Worm (Caenorhabditis elegans) whole organism, L4 larva: ENCODE measurements around the gene rmd-2.

Experiments used
- T20F7.1 ChIP-seq: fragments of 200-800 bp; sonication (Bioruptor generic); optimal IDR thresholded peaks from 2 replicates; lab custom pipeline; 2018; ENCODE audit warnings: mild to moderate bottlenecking, missing genetic modification characterization, missing compliant biosample characterization
- T26A8.4 ChIP-seq: fragments of 200-800 bp; sonication (Bioruptor generic); IDR thresholded peaks from 2 replicates; pipeline ENCODE4 v1.3.6; 2022; ENCODE audit warnings: missing genetic modification characterization, missing compliant biosample characterization
- ZK546.5 ChIP-seq, 2 experiments: sonication (generic microtip); optimal IDR thresholded peaks; 2 replicates each; lab custom pipeline; 2017; ENCODE audit warnings: missing biosample characterization in 2 of 2, missing genetic modification characterization in 2 of 2
- aha-1 ChIP-seq: fragments of 150-350 bp; peaks from one replicate; lab custom pipeline; 2014; ENCODE audit warnings: missing biosample characterization, missing genetic modification characterization
- arid-1 ChIP-seq: fragments of 200-800 bp; sonication (Bioruptor generic); conservative IDR thresholded peaks from 2 replicates; pipeline ENCODE4 v1.3.6; 2022; ENCODE audit warnings: missing genetic modification reagents, missing genetic modification characterization, missing compliant biosample characterization
- daf-12 ChIP-seq: fragments of 150-350 bp; optimal IDR thresholded peaks from 2 replicates; lab custom pipeline; 2014; ENCODE audit warnings: missing biosample characterization, missing genetic modification reagents, missing genetic modification characterization
- daf-16 ChIP-seq, 3 experiments: sonication (generic microtip); optimal IDR thresholded peaks; 2 replicates each; lab custom pipeline; 2016 to 2017; ENCODE audit warnings: missing genetic modification characterization in 3 of 3, missing genetic modification reagents in 3 of 3, mild to moderate bottlenecking in 2 of 3, missing compliant biosample characterization in 2 of 3, missing biosample characterization in 1 of 3, moderate library complexity in 1 of 3
- daf-19 ChIP-seq: fragments of 200-800 bp; sonication (Bioruptor generic); conservative IDR thresholded peaks from 2 replicates; pipeline ENCODE4 v1.3.6; 2022; ENCODE audit warnings: missing genetic modification characterization, missing compliant biosample characterization
- dmd-6 ChIP-seq: fragments of 200-800 bp; sonication (Bioruptor generic); IDR thresholded peaks from 2 replicates; pipeline ENCODE4 v1.3.6; 2022; ENCODE audit warnings: missing genetic modification reagents, missing genetic modification characterization, missing compliant biosample characterization
- dve-1 ChIP-seq: sonication (generic microtip); optimal IDR thresholded peaks from 2 replicates; lab custom pipeline; 2017; ENCODE audit warnings: antibody characterized with exemption, mild to moderate bottlenecking, missing genetic modification characterization, missing compliant biosample characterization; ENCODE audit not compliant: insufficient read depth
- egl-43 ChIP-seq: fragments of 200-800 bp; sonication (Bioruptor generic); IDR thresholded peaks from 2 replicates; pipeline ENCODE4 v1.3.6; 2022; ENCODE audit warnings: missing genetic modification reagents, missing genetic modification characterization, missing compliant biosample characterization
- gei-8 ChIP-seq: fragments of 200-800 bp; sonication (Bioruptor generic); optimal IDR thresholded peaks from 2 replicates; lab custom pipeline; 2018; ENCODE audit warnings: mild to moderate bottlenecking, missing genetic modification characterization, missing compliant biosample characterization
- hif-1 ChIP-seq, 2 experiments: sonication (generic microtip); optimal IDR thresholded peaks; 2 replicates each; lab custom pipeline; 2016 to 2017; ENCODE audit warnings: missing compliant biosample characterization in 2 of 2, missing genetic modification characterization in 2 of 2, missing genetic modification reagents in 2 of 2, missing genotype in 2 of 2, mild to moderate bottlenecking in 1 of 2
- hlh-11 ChIP-seq: fragments of 200-800 bp; sonication (Bioruptor generic); optimal IDR thresholded peaks from 2 replicates; lab custom pipeline; 2018; ENCODE audit warnings: mild to moderate bottlenecking, missing genetic modification characterization, missing compliant biosample characterization
- hlh-30 ChIP-seq: sonication (generic microtip); optimal IDR thresholded peaks from 2 replicates; lab custom pipeline; 2017; ENCODE audit warnings: antibody characterized with exemption, mild to moderate bottlenecking, missing genetic modification characterization, missing compliant biosample characterization; ENCODE audit not compliant: insufficient read depth
- hmg-1.1 ChIP-seq: fragments of 200-800 bp; sonication (Bioruptor generic); IDR thresholded peaks from 2 replicates; pipeline ENCODE4 v1.3.6; 2022; ENCODE audit warnings: missing genetic modification reagents, missing genetic modification characterization, missing compliant biosample characterization
- lin-1 ChIP-seq: fragments of 200-800 bp; sonication (Bioruptor generic); IDR thresholded peaks from 2 replicates; pipeline ENCODE4 v1.3.6; 2022; ENCODE audit warnings: missing genetic modification reagents, missing genetic modification characterization, missing compliant biosample characterization
- lin-13 ChIP-seq: fragments of 150-350 bp; optimal IDR thresholded peaks from 2 replicates; lab custom pipeline; 2014; ENCODE audit warnings: missing biosample characterization, missing genetic modification reagents, missing genetic modification characterization
- lin-38 ChIP-seq: fragments of 200-800 bp; sonication (Bioruptor generic); IDR thresholded peaks from 2 replicates; pipeline ENCODE4 v1.3.6; 2022; ENCODE audit warnings: missing genetic modification reagents, missing genetic modification characterization, missing compliant biosample characterization
- lsy-2 ChIP-seq, 2 experiments: fragments of 150-350 bp in 1 of 2; sonication (generic microtip) in 1 of 2; optimal IDR thresholded peaks; 2 replicates each; lab custom pipeline; 2014 to 2017; ENCODE audit warnings: missing biosample characterization in 2 of 2, missing genetic modification characterization in 2 of 2
- mdl-1 ChIP-seq, 2 experiments: fragments of 150-350 bp in 1 of 2; sonication (generic microtip) in 1 of 2; optimal IDR thresholded peaks; 2 replicates each; lab custom pipeline; 2014 to 2017; ENCODE audit warnings: missing biosample characterization in 2 of 2, missing genetic modification characterization in 2 of 2
- mdt-29 ChIP-seq: fragments of 200-800 bp; sonication (Bioruptor generic); IDR thresholded peaks from 2 replicates; pipeline ENCODE4 v1.3.6; 2022; ENCODE audit warnings: missing genetic modification reagents, missing genetic modification characterization, missing compliant biosample characterization
- mep-1 ChIP-seq: fragments of 150-350 bp; sonication (generic microtip); optimal IDR thresholded peaks from 3 replicates; lab custom pipeline; 2014; ENCODE audit warnings: missing biosample characterization, missing genetic modification characterization
- mes-2 ChIP-seq: sonication (generic microtip); optimal IDR thresholded peaks from 2 replicates; lab custom pipeline; 2016; ENCODE audit warnings: missing genotype, mild to moderate bottlenecking, missing genetic modification characterization, missing compliant biosample characterization; ENCODE audit not compliant: poor library complexity, severe bottlenecking
- nhr-11 ChIP-seq: fragments of 150-350 bp; optimal IDR thresholded peaks from 2 replicates; lab custom pipeline; 2014; ENCODE audit warnings: missing biosample characterization, missing genetic modification characterization
- nhr-28 ChIP-seq: fragments of 150-350 bp; optimal IDR thresholded peaks from 2 replicates; lab custom pipeline; 2014; ENCODE audit warnings: missing biosample characterization, missing genetic modification characterization
- nhr-6 ChIP-seq: fragments of 150-350 bp; optimal IDR thresholded peaks from 2 replicates; lab custom pipeline; 2014; ENCODE audit warnings: missing biosample characterization, missing genetic modification characterization
- pha-4 ChIP-seq, 2 experiments: fragments of 150-350 bp in 1 of 2; fragments of 200-800 bp in 1 of 2; sonication (Bioruptor generic) in 1 of 2; IDR thresholded peaks in 1 of 2; optimal IDR thresholded peaks in 1 of 2; 2 replicates each; pipeline versions ENCODE4 v1.3.6 to Lab custom; 2014 to 2022; ENCODE audit warnings: missing genetic modification characterization in 2 of 2, missing genetic modification reagents in 2 of 2, missing biosample characterization in 1 of 2, missing compliant biosample characterization in 1 of 2
- pqm-1 ChIP-seq: sonication (generic microtip); optimal IDR thresholded peaks from 2 replicates; lab custom pipeline; 2017; ENCODE audit warnings: missing biosample characterization, missing genetic modification characterization
- rbr-2 ChIP-seq: sonication (generic microtip); optimal IDR thresholded peaks from 2 replicates; lab custom pipeline; 2016; ENCODE audit warnings: missing genotype, missing genetic modification characterization, missing compliant biosample characterization
- skn-1 ChIP-seq: fragments of 150-350 bp; optimal IDR thresholded peaks from 2 replicates; lab custom pipeline; 2014; ENCODE audit warnings: missing biosample characterization, missing genetic modification characterization
- snpc-1.2 ChIP-seq: fragments of 200-800 bp; sonication (Bioruptor generic); IDR thresholded peaks from 2 replicates; pipeline ENCODE4 v1.3.6; 2022; ENCODE audit warnings: missing genetic modification reagents, missing genetic modification characterization, missing compliant biosample characterization
- snpc-4 ChIP-seq: fragments of 150-350 bp; optimal IDR thresholded peaks from 2 replicates; lab custom pipeline; 2014; ENCODE audit warnings: missing biosample characterization, missing genetic modification characterization
- tra-1 ChIP-seq: fragments of 200-800 bp; sonication (Bioruptor generic); IDR thresholded peaks from 2 replicates; pipeline ENCODE4 v1.3.6; 2022; ENCODE audit warnings: missing genetic modification reagents, missing genetic modification characterization, missing compliant biosample characterization
- zfp-3 ChIP-seq: fragments of 200-800 bp; sonication (Bioruptor generic); conservative IDR thresholded peaks from 2 replicates; pipeline ENCODE4 v1.3.6; 2022; ENCODE audit warnings: missing genetic modification reagents, missing genetic modification characterization, missing compliant biosample characterization
- ztf-7 ChIP-seq: fragments of 150-350 bp; optimal IDR thresholded peaks from 2 replicates; lab custom pipeline; 2014; ENCODE audit warnings: missing biosample characterization, missing genetic modification characterization

Gene rmd-2

DNA sequence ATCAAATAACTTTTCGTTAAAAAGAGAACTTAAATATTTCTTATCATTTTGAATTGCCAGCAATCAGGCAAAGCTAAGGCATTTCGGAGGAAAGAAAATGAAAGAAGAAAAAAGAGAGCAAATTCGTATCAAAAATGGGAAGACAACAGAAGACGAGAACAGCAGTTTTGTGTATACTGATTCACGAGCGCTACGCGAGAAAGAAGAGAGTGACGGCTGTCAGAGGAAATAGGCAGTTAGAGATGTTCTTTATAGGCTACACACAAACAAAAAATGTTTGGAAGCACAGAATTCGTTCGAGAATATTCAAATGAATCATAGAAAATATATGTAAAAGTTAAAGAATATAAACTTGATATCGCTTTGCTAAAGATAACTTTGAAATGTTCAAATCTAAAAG is 1.3 kb downstream of the rmd-2 start:
- TF ChIP-seq lsy-2 (tag; optimal IDR thresholded peaks at IDR 0.05; lab: Kevin White, UChicago) (peak in 1 of 2 experiments; percentile 15), skn-1 (no peak), dmd-6 (peak; percentile 59), rbr-2 (tag; lab: Kevin White, UChicago) (no peak), zfp-3 (no peak), pha-4 (GFP tag; IDR thresholded peaks at IDR 0.05; lab: Robert Waterston, UW) (no peak), pha-4 (tag; optimal IDR thresholded peaks at IDR 0.05; lab: Kevin White, UChicago) (peak; percentile 6), pqm-1 (peak; percentile 42), mdl-1 (tag; optimal IDR thresholded peaks at IDR 0.05; lab: Kevin White, UChicago) (peak in 1 of 2 experiments; percentile 27), dve-1 (tag; lab: Kevin White, UChicago) (peak; percentile 74), T26A8.4 (GFP tag; lab: Robert Waterston, UW) (no peak), nhr-11 (tag; lab: Kevin White, UChicago) (peak; percentile 90), T20F7.1 (GFP tag; lab: Kevin White, UChicago) (peak; percentile 19), daf-16 (GFP tag; optimal IDR thresholded peaks at IDR 0.05; lab: Kevin White, UChicago) (no peak), daf-16 (tag; optimal IDR thresholded peaks at IDR 0.05; lab: Kevin White, UChicago) (peak; percentile 70), lin-13 (GFP tag; lab: Kevin White, UChicago) (peak; percentile 16), nhr-28 (peak; percentile 98), hif-1 (tag; optimal IDR thresholded peaks at IDR 0.05; lab: Kevin White, UChicago) (no peak), mes-2 (tag; lab: Kevin White, UChicago) (peak; percentile 13), mep-1 (tag; lab: Kevin White, UChicago) (peak; percentile 40), ztf-7 (tag; lab: Kevin White, UChicago) (peak; percentile 25), hlh-30 (peak; percentile 53), daf-12 (tag; lab: Kevin White, UChicago) (no peak), hlh-11 (tag; lab: Kevin White, UChicago) (peak; percentile 52), nhr-6 (tag; lab: Kevin White, UChicago) (peak; percentile 2)

DNA sequence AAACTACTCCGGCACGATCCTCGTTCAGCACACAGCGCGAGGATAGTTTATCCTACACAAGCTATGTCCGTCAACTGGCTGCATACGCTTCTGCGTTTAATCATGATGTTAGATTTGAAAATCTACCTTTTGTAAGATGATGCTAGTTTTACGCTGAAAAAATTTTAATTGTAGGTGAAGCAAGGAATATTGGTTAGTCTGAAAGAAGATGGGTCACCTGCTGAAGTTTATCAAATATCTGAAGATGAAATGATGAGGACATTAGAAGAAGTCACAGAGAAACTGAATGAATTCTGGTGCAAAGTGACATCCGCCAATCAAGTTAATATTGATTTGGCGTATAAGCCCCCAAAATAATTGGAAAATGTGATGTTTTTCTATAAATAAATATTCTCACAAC is 2.5 kb downstream of the rmd-2 start:
- TF ChIP-seq arid-1 (GFP tag; lab: Robert Waterston, UW), result 0 out of 2 replicates have a peak, but pooled peaks have one; percentile 26
- TF ChIP-seq snpc-1.2 (GFP tag; lab: Robert Waterston, UW), result 0 out of 2 replicates have a peak, but pooled peaks have one; percentile 18
- TF ChIP-seq lsy-2 (tag; optimal IDR thresholded peaks at IDR 0.05; lab: Kevin White, UChicago), result peak in 1 of 2 experiments; percentile 19
- no peak for TF ChIP-seq ztf-7 (tag; lab: Kevin White, UChicago)
- peak; percentile 69 for TF ChIP-seq T20F7.1 (GFP tag; lab: Kevin White, UChicago)
- TF ChIP-seq dve-1 (tag; lab: Kevin White, UChicago), result peak; percentile 33
- TF ChIP-seq T26A8.4 (GFP tag; lab: Robert Waterston, UW), result peak; percentile 49; the same call in 1 of the 2 replicates
- TF ChIP-seq daf-16 (GFP tag; optimal IDR thresholded peaks at IDR 0.05; lab: Kevin White, UChicago), result no peak
- no peak for TF ChIP-seq daf-16 (tag; optimal IDR thresholded peaks at IDR 0.05; lab: Kevin White, UChicago)
- TF ChIP-seq gei-8 (GFP tag; lab: Kevin White, UChicago), result no peak
- TF ChIP-seq lin-1 (GFP tag; lab: Robert Waterston, UW), result 0 out of 2 replicates have a peak, but pooled peaks have one; percentile 25
- 0 out of 2 replicates have a peak, but pooled peaks have one; percentile 34 for TF ChIP-seq lin-38 (GFP tag; lab: Robert Waterston, UW)
- TF ChIP-seq snpc-4, result no peak
- peak; percentile 40 for TF ChIP-seq aha-1 (tag; lab: Kevin White, UChicago)
- TF ChIP-seq pha-4 (GFP tag; IDR thresholded peaks at IDR 0.05; lab: Robert Waterston, UW), result 0 out of 2 replicates have a peak, but pooled peaks have one; percentile 30
- TF ChIP-seq pha-4 (tag; optimal IDR thresholded peaks at IDR 0.05; lab: Kevin White, UChicago), result no peak
- 0 out of 2 replicates have a peak, but pooled peaks have one; percentile 24 for TF ChIP-seq hmg-1.1 (GFP tag; lab: Robert Waterston, UW)
- 0 out of 2 replicates have a peak, but pooled peaks have one; percentile 57 for TF ChIP-seq tra-1 (GFP tag; lab: Robert Waterston, UW)
- 0 out of 2 replicates have a peak, but pooled peaks have one; percentile 20 for TF ChIP-seq egl-43
- peak; percentile 15; the same call in 1 of the 2 replicates for TF ChIP-seq mdt-29 (GFP tag; lab: Robert Waterston, UW)
- peak; percentile 77 for TF ChIP-seq zfp-3
- peak; percentile 11; the same call in 1 of the 2 replicates for TF ChIP-seq dmd-6
- TF ChIP-seq daf-19 (GFP tag; lab: Robert Waterston, UW), result 0 out of 2 replicates have a peak, but pooled peaks have one; percentile 24
- TF ChIP-seq ZK546.5 (tag; optimal IDR thresholded peaks at IDR 0.05; lab: Kevin White, UChicago), result no peak
- peak; percentile 39 for TF ChIP-seq mep-1 (tag; lab: Kevin White, UChicago)
- TF ChIP-seq hlh-11 (tag; lab: Kevin White, UChicago), result peak; percentile 22
- no peak for TF ChIP-seq nhr-6 (tag; lab: Kevin White, UChicago)
